Fruit fly (Drosophila melanogaster): Measurements from ENCODE around the gene CG13875.

DNA sequence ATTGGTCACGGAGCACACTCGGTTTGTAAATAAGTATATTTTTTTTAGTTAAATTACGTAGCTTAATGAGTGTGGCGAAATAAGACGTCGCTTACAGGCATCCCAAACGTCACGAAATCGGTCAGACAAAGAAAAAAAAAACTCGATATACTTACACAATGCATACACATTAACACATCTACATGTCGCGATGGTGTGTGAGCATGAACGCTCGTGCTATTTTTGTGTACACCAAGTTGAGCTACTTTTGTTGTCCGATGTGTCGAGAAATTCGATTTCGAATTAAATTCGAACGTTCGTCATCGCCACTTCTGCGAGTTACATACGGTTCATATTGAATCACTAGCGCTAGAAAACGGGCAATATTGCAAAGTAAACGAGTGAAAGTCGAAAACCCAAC lies 45.4 kb downstream of the CG13875 start:
- TF ChIP-seq CG8478 (optimal IDR thresholded peaks at IDR 0.05) = no peak
- TF ChIP-seq CTCF (optimal IDR thresholded peaks at IDR 0.05) = no peak
